Fruit fly (Drosophila melanogaster): Measurements from ENCODE around the gene CG11927.

CG11927 gene

DNA sequence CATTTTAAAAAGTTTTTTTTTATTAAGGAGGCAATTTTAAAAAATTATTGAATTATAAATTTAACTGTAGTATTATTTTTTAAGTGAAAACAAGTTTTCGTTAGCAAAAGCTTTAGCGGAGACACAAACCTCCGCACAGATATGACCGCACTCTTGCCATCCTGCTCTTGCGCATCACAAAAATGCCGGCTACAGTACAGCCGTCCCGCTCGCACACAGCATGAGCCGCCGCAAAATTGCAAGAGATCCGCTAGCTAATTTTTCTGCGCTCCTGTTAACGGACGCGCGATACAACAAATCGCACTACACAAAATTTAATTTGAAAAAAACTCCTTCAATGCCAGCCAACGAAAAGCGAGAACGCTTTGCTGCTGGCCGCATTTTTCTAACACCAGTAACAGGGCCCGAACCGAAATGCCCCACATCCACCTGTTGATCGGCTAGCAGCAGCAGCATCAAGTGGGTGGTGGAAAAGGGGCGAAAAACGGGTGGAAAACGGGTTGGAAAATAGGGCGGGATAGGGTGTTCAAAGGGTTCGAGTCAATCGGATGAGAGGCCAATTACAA, 37.4 kb upstream of the CG11927 start (continued):
- TF ChIP-seq kah (GFP tag; optimal IDR thresholded peaks at IDR 0.05) (peak; percentile 99), fd102C (GFP tag; optimal IDR thresholded peaks at IDR 0.05) (no peak), CG11247 (GFP tag; IDR thresholded peaks at IDR 0.05) (no peak), phol (tag; optimal IDR thresholded peaks at IDR 0.05) (peak; percentile 38), HLH3B (GFP tag; IDR thresholded peaks at IDR 0.05) (no peak), Fer3 (tag; optimal IDR thresholded peaks at IDR 0.05) (peak; percentile 35), usp (GFP tag; optimal IDR thresholded peaks at IDR 0.05) (no peak), Deaf1 (tag; optimal IDR thresholded peaks at IDR 0.05) (peak; percentile 54), BEAF-32 (GFP tag; optimal IDR thresholded peaks at IDR 0.05) (peak; percentile 3), Nf-YC (tag; optimal IDR thresholded peaks at IDR 0.05) (peak; percentile 98), Sin3A (optimal IDR thresholded peaks at IDR 0.05) (no peak), ci (GFP tag; IDR thresholded peaks at IDR 0.05) (peak; percentile 54; the same call in 1 of the 3 replicates), Atf6 (GFP tag; IDR thresholded peaks at IDR 0.05) (peak; percentile 73), sob (GFP tag; IDR thresholded peaks at IDR 0.05) (peak; percentile 68), CG30431 (GFP tag; optimal IDR thresholded peaks at IDR 0.05) (no peak), tup (GFP tag; optimal IDR thresholded peaks at IDR 0.05) (peak; percentile 19), btn (GFP tag; optimal IDR thresholded peaks at IDR 0.05) (no peak), CG9215 (GFP tag; IDR thresholded peaks at IDR 0.05) (no peak), kni (GFP tag; optimal IDR thresholded peaks at IDR 0.05) (peak; percentile 95), dimm (GFP tag; IDR thresholded peaks at IDR 0.05) (no peak), NfI (GFP tag; optimal IDR thresholded peaks at IDR 0.05) (peak; percentile 60), CG12391 (tag; optimal IDR thresholded peaks at IDR 0.05) (peak; percentile 69), Awh (GFP tag; IDR thresholded peaks at IDR 0.05) (no peak), HLH4C (GFP tag; IDR thresholded peaks at IDR 0.05; ENCODE audit: partially characterized antibody) (peak; percentile 31; the same call in 2 of the 3 replicates), CG14860 (GFP tag; IDR thresholded peaks at IDR 0.05; ENCODE audit: partially characterized antibody) (peak; percentile 39; the same call in 1 of the 3 replicates), CG12769 (tag; optimal IDR thresholded peaks at IDR 0.05) (peak; percentile 46), CG9876 (GFP tag; optimal IDR thresholded peaks at IDR 0.05) (no peak), CrebB (tag; optimal IDR thresholded peaks at IDR 0.05) (peak; percentile 68), vfl (GFP tag; optimal IDR thresholded peaks at IDR 0.05) (peak; percentile 56), dysf (GFP tag; IDR thresholded peaks at IDR 0.05) (peak; percentile 49; the same call in 1 of the 3 replicates), Dip3 (GFP tag; optimal IDR thresholded peaks at IDR 0.05) (no peak), CG9609 (GFP tag; optimal IDR thresholded peaks at IDR 0.05) (no peak), CG4328 (GFP tag; optimal IDR thresholded peaks at IDR 0.05) (no peak), sr (GFP tag; IDR thresholded peaks at IDR 0.05) (no peak), Dip2 (GFP tag; IDR thresholded peaks at IDR 0.05) (no peak), cad (GFP tag; optimal IDR thresholded peaks at IDR 0.05) (no peak), CG2889 (GFP tag; IDR thresholded peaks at IDR 0.05) (no peak), seq (GFP tag; IDR thresholded peaks at IDR 0.05) (no peak), CG12155 (GFP tag; optimal IDR thresholded peaks at IDR 0.05) (peak; percentile 35), gsb (GFP tag; IDR thresholded peaks at IDR 0.05) (no peak), Aef1 (GFP tag; IDR thresholded peaks at IDR 0.05) (peak; percentile 37; the same call in 1 of the 3 replicates), insv (GFP tag; optimal IDR thresholded peaks at IDR 0.05) (peak in 1 of 2 experiments; percentile 47), Lhr (GFP tag; optimal IDR thresholded peaks at IDR 0.05) (peak; percentile 100), CG16813 (GFP tag; IDR thresholded peaks at IDR 0.05; ENCODE audit: partially characterized antibody) (0 out of 3 replicates have a peak, but pooled peaks have one; percentile 46), CG10959 (GFP tag; IDR thresholded peaks at IDR 0.05) (no peak), nerfin-1 (tag; optimal IDR thresholded peaks at IDR 0.05) (peak; percentile 55), Ravus (GFP tag; IDR thresholded peaks at IDR 0.05) (no peak), CG13624 (GFP tag; optimal IDR thresholded peaks at IDR 0.05) (peak; percentile 44), al (GFP tag; IDR thresholded peaks at IDR 0.05) (0 out of 2 replicates have a peak, but pooled peaks have one; percentile 10), CG5953 (GFP tag; IDR thresholded peaks at IDR 0.05) (no peak), CG13894 (tag; optimal IDR thresholded peaks at IDR 0.05) (peak; percentile 66)
